Worm (Caenorhabditis elegans): ENCODE results near the gene R10E9.3.

R10E9.3 gene

DNA sequence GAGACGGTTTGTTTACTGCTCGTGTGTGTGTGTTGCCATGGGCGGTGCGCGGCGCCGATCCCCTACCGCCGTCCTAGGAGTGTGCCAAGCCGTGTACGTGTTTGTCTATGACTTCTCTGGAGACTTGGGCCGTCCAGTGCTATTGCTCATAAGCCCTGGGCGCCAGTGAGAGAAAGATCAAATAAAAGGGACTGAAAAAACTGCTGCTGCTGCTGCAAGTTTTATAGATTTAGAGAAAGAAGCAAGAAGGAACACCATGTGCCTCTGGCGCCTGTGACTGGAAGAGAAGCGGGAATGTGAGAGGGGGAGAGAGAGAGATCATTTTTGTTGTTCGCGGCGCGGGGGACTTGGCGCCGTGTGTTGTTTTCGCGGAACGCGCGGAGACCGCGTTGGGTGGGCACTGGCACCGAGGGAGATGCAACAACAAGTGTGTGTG is 24.0 kb downstream of the R10E9.3 start:
- no peak for TF ChIP-seq T26A8.4 (GFP tag; IDR thresholded peaks at IDR 0.05)
- TF ChIP-seq dmd-8 (GFP tag; IDR thresholded peaks at IDR 0.05) = no peak
- TF ChIP-seq ZK337.2 (GFP tag; IDR thresholded peaks at IDR 0.05) = no peak
- peak; percentile 86 for TF ChIP-seq madf-9 (GFP tag; conservative IDR thresholded peaks at IDR 0.05)
- TF ChIP-seq hif-1 (tag; optimal IDR thresholded peaks at IDR 0.05) = peak in 1 of 2 experiments; percentile 52
- TF ChIP-seq D1046.2 (GFP tag; IDR thresholded peaks at IDR 0.05) = no peak
- TF ChIP-seq lsy-2 (tag; optimal IDR thresholded peaks at IDR 0.05) = peak in 1 of 2 experiments; percentile 18
- no peak for TF ChIP-seq fkh-10 (GFP tag; optimal IDR thresholded peaks at IDR 0.05)
- TF ChIP-seq unc-130 (GFP tag; optimal IDR thresholded peaks at IDR 0.05) = no peak
- TF ChIP-seq tra-1 (GFP tag; IDR thresholded peaks at IDR 0.05) = no peak
- no peak for TF ChIP-seq lin-1 (GFP tag; IDR thresholded peaks at IDR 0.05)
- TF ChIP-seq spr-1 (tag; optimal IDR thresholded peaks at IDR 0.05) = no peak
- TF ChIP-seq hlh-30 (tag; optimal IDR thresholded peaks at IDR 0.05; ENCODE audit: insufficient read depth) = peak; percentile 66
- TF ChIP-seq zfp-2 (tag; optimal IDR thresholded peaks at IDR 0.05) = no peak
- no peak for TF ChIP-seq tag-97 (GFP tag; IDR thresholded peaks at IDR 0.05)
- TF ChIP-seq daf-16 (GFP tag; optimal IDR thresholded peaks at IDR 0.05) = peak in 1 of 2 experiments; percentile 94
- TF ChIP-seq daf-16 (tag; optimal IDR thresholded peaks at IDR 0.05) = no peak
- no peak for TF ChIP-seq mxl-2 (GFP tag; conservative IDR thresholded peaks at IDR 0.05)
- no peak for TF ChIP-seq ceh-32 (tag; optimal IDR thresholded peaks at IDR 0.05; ENCODE audit: poor library complexity)
- peak; percentile 56 for TF ChIP-seq hmg-1.1 (GFP tag; IDR thresholded peaks at IDR 0.05)
- no peak for TF ChIP-seq madf-5 (GFP tag; IDR thresholded peaks at IDR 0.05)
- TF ChIP-seq hlh-11 (tag; optimal IDR thresholded peaks at IDR 0.05) = peak; percentile 70
- peak; percentile 55; the same call in 1 of the 2 replicates for TF ChIP-seq pha-4 (GFP tag; IDR thresholded peaks at IDR 0.05)
- no peak for TF ChIP-seq pha-4 (tag; optimal IDR thresholded peaks at IDR 0.05)
- peak; percentile 31 for TF ChIP-seq F37D6.2 (tag; optimal IDR thresholded peaks at IDR 0.05)
- TF ChIP-seq F10B5.3 (tag; optimal IDR thresholded peaks at IDR 0.05) = no peak
- TF ChIP-seq gei-8 (GFP tag; optimal IDR thresholded peaks at IDR 0.05) = no peak
- no peak for TF ChIP-seq dpl-1 (GFP tag; optimal IDR thresholded peaks at IDR 0.05)
- no peak for TF ChIP-seq php-3 (GFP tag; IDR thresholded peaks at IDR 0.05)
- peak; percentile 70 for TF ChIP-seq aha-1 (tag)
- TF ChIP-seq nhr-28 (tag; optimal IDR thresholded peaks at IDR 0.05) = no peak
- no peak for TF ChIP-seq ceh-20 (GFP tag; IDR thresholded peaks at IDR 0.05)
- TF ChIP-seq Y5F2A.4 (GFP tag; optimal IDR thresholded peaks at IDR 0.05) = no peak
- TF ChIP-seq snpc-1.2 (GFP tag; IDR thresholded peaks at IDR 0.05) = no peak
- no peak for TF ChIP-seq lin-38 (GFP tag; IDR thresholded peaks at IDR 0.05)
- TF ChIP-seq unc-62 (GFP tag; optimal IDR thresholded peaks at IDR 0.05 in 1 of 2) = no peak
- TF ChIP-seq unc-62 (tag; optimal IDR thresholded peaks at IDR 0.05) = no peak
- TF ChIP-seq mdt-29 (GFP tag; IDR thresholded peaks at IDR 0.05) = no peak
- TF ChIP-seq egl-43 (GFP tag; IDR thresholded peaks at IDR 0.05) = 0 out of 2 replicates have a peak, but pooled peaks have one; percentile 27
- TF ChIP-seq jun-1 (tag; optimal IDR thresholded peaks at IDR 0.05) = no peak
- TF ChIP-seq Y48G9A.11 (GFP tag; IDR thresholded peaks at IDR 0.05) = no peak
- TF ChIP-seq vab-7 (GFP tag; IDR thresholded peaks at IDR 0.05) = no peak
- peak; percentile 39 for TF ChIP-seq nhr-11 (tag; optimal IDR thresholded peaks at IDR 0.05)
- no peak for TF ChIP-seq lim-7 (GFP tag; IDR thresholded peaks at IDR 0.05)
- TF ChIP-seq nhr-41 (GFP tag; IDR thresholded peaks at IDR 0.05) = no peak
- no peak for TF ChIP-seq attf-4 (tag; optimal IDR thresholded peaks at IDR 0.05)
- TF ChIP-seq R02D3.7 (tag; optimal IDR thresholded peaks at IDR 0.05) = no peak
- peak; percentile 39 for TF ChIP-seq dmd-6 (GFP tag; IDR thresholded peaks at IDR 0.05)
- peak; percentile 43 for TF ChIP-seq mep-1 (tag; optimal IDR thresholded peaks at IDR 0.05)
- no peak for TF ChIP-seq zfp-3 (GFP tag; conservative IDR thresholded peaks at IDR 0.05)
- TF ChIP-seq daf-12 (tag; optimal IDR thresholded peaks at IDR 0.05) = no peak
- peak; percentile 75 to 86 for TF ChIP-seq mdl-1 (tag; optimal IDR thresholded peaks at IDR 0.05)

Measured in whole organism, L4 larva.